Worm (Caenorhabditis elegans): ENCODE data around the gene sgca-1.

The sgca-1 gene

ce11 chrX:6743853-6744346 is 45.4 kb downstream of the sgca-1 start (continued):
- TF ChIP-seq alr-1 (tag; optimal IDR thresholded peaks at IDR 0.05; ENCODE audit: borderline replicate concordance) (no peak), hlh-4 (tag; optimal IDR thresholded peaks at IDR 0.05) (no peak), nhr-71 (tag; optimal IDR thresholded peaks at IDR 0.05) (peak; percentile 99), isw-1 (GFP tag; IDR thresholded peaks at IDR 0.05) (no peak), fkh-4 (tag; optimal IDR thresholded peaks at IDR 0.05; ENCODE audit: borderline replicate concordance) (no peak), Y116A8C.19 (tag; optimal IDR thresholded peaks at IDR 0.05; ENCODE audit: borderline replicate concordance) (no peak), tlp-1 (tag; optimal IDR thresholded peaks at IDR 0.05) (peak; percentile 86), lin-39 (tag; optimal IDR thresholded peaks at IDR 0.05) (peak; percentile 89), C16A3.4 (tag; optimal IDR thresholded peaks at IDR 0.05) (peak; percentile 86), mdl-1 (tag; optimal IDR thresholded peaks at IDR 0.05) (peak in 1 of 2 experiments; percentile 92), nhr-84 (tag; optimal IDR thresholded peaks at IDR 0.05) (no peak), unc-30 (tag; optimal IDR thresholded peaks at IDR 0.05) (no peak), sup-37 (GFP tag; optimal IDR thresholded peaks at IDR 0.05) (peak; percentile 85), ztf-11 (tag; optimal IDR thresholded peaks at IDR 0.05) (peak in 1 of 2 experiments; percentile 80), zip-4 (GFP tag; optimal IDR thresholded peaks at IDR 0.05) (peak; percentile 77), C04F5.9 (tag; optimal IDR thresholded peaks at IDR 0.05) (peak; percentile 60), ceh-82 (tag; optimal IDR thresholded peaks at IDR 0.05) (peak; percentile 5 to 46 (median 43)), sox-4 (tag; optimal IDR thresholded peaks at IDR 0.05) (peak; percentile 69), fkh-10 (GFP tag; optimal IDR thresholded peaks at IDR 0.05) (no peak), lsy-2 (tag; optimal IDR thresholded peaks at IDR 0.05) (peak; percentile 84 to 85), ets-5 (GFP tag; IDR thresholded peaks at IDR 0.05) (no peak), nhr-85 (tag) (peak; percentile 100), efl-3 (GFP tag; optimal IDR thresholded peaks at IDR 0.05) (peak; percentile 89), nhr-28 (tag; optimal IDR thresholded peaks at IDR 0.05) (peak; percentile 31), lin-13 (GFP tag; optimal IDR thresholded peaks at IDR 0.05) (peak; percentile 91), egl-27 (tag; optimal IDR thresholded peaks at IDR 0.05) (peak; percentile 79 to 80), irx-1 (tag; optimal IDR thresholded peaks at IDR 0.05) (peak; percentile 91), xbp-1 (tag; optimal IDR thresholded peaks at IDR 0.05) (peak; percentile 90), lin-35 (GFP tag; optimal IDR thresholded peaks at IDR 0.05) (peak; percentile 41 to 88), grh-1 (GFP tag; IDR thresholded peaks at IDR 0.05) (peak; percentile 85), mab-9 (GFP tag; IDR thresholded peaks at IDR 0.05) (peak; percentile 60)

ce11 chrX:6743344-6743743 is 46.0 kb downstream of the sgca-1 start:
- TF ChIP-seq pag-3 (tag; optimal IDR thresholded peaks at IDR 0.05; ENCODE audit: borderline replicate concordance, insufficient read depth) = no peak
- no peak for TF ChIP-seq hlh-17 (GFP tag; optimal IDR thresholded peaks at IDR 0.05; ENCODE audit: borderline replicate concordance)
- no peak for TF ChIP-seq egl-13 (tag; optimal IDR thresholded peaks at IDR 0.05)
- no peak for TF ChIP-seq sup-37 (GFP tag; optimal IDR thresholded peaks at IDR 0.05)
- TF ChIP-seq Y116A8C.19 (tag; optimal IDR thresholded peaks at IDR 0.05; ENCODE audit: borderline replicate concordance) = no peak
- no peak for TF ChIP-seq snpc-4 (tag; optimal IDR thresholded peaks at IDR 0.05)
- TF ChIP-seq ceh-88 (GFP tag; IDR thresholded peaks at IDR 0.05) = 0 out of 2 replicates have a peak, but pooled peaks have one; percentile 2
- TF ChIP-seq nhr-28 (tag; optimal IDR thresholded peaks at IDR 0.05) = no peak
- TF ChIP-seq pqm-1 (tag; optimal IDR thresholded peaks at IDR 0.05) = no peak
- TF ChIP-seq tlp-1 (tag; optimal IDR thresholded peaks at IDR 0.05) = no peak
- peak; percentile 1 for TF ChIP-seq rnt-1 (tag; optimal IDR thresholded peaks at IDR 0.05)

- TF ChIP-seq snu-23 (GFP tag; optimal IDR thresholded peaks at IDR 0.05) = peak; percentile 88
- peak; percentile 46 for TF ChIP-seq lin-13 (GFP tag; optimal IDR thresholded peaks at IDR 0.05)
- TF ChIP-seq nhr-20 (tag; optimal IDR thresholded peaks at IDR 0.05) = peak; percentile 89
- no peak for TF ChIP-seq hlh-17 (GFP tag; optimal IDR thresholded peaks at IDR 0.05; ENCODE audit: borderline replicate concordance)
- peak; percentile 48 for TF ChIP-seq C04F5.9 (tag; optimal IDR thresholded peaks at IDR 0.05)
- peak; percentile 23 for TF ChIP-seq aha-1 (tag; optimal IDR thresholded peaks at IDR 0.05)
- TF ChIP-seq nhr-11 (tag; optimal IDR thresholded peaks at IDR 0.05) = peak; percentile 60
- TF ChIP-seq egl-13 (tag; optimal IDR thresholded peaks at IDR 0.05) = no peak
- peak; percentile 24 for TF ChIP-seq nhr-77 (tag; optimal IDR thresholded peaks at IDR 0.05)
- peak; percentile 76 for TF ChIP-seq irx-1 (tag; optimal IDR thresholded peaks at IDR 0.05)
- peak; percentile 42 for TF ChIP-seq elt-2 (tag; optimal IDR thresholded peaks at IDR 0.05)
- peak; percentile 66; the same call in 1 of the 2 replicates for TF ChIP-seq ceh-88 (GFP tag; IDR thresholded peaks at IDR 0.05)
- no peak for TF ChIP-seq lin-15B (tag; optimal IDR thresholded peaks at IDR 0.05)
- TF ChIP-seq isw-1 (GFP tag; IDR thresholded peaks at IDR 0.05) = no peak
- peak; percentile 44 for TF ChIP-seq fos-1 (tag; optimal IDR thresholded peaks at IDR 0.05)
- no peak for TF ChIP-seq nhr-12 (tag; optimal IDR thresholded peaks at IDR 0.05)
- no peak for TF ChIP-seq tlp-1 (tag; optimal IDR thresholded peaks at IDR 0.05)
- no peak for TF ChIP-seq hpl-2 (GFP tag; optimal IDR thresholded peaks at IDR 0.05)
- no peak for TF ChIP-seq snpc-4 (tag; optimal IDR thresholded peaks at IDR 0.05)
Observed at ce11 chrX:6742891-6743290, 46.5 kb downstream of the sgca-1 start.

Measured in whole organism, L1 larva.